Fruit fly (Drosophila melanogaster) whole organism, embryonic: ENCODE data around the gene Hpd.

Experiments used
- ATbp ChIP-seq: fragments of 200-800 bp; sonication (Bioruptor generic); optimal IDR thresholded peaks from 2 replicates; lab custom pipeline; 2017; ENCODE audit warnings: missing biosample characterization, mild to moderate bottlenecking, missing genetic modification characterization, missing genetic modification reagents
- CG10431 ChIP-seq: fragments of 200-800 bp; sonication (Bioruptor generic); optimal IDR thresholded peaks from 3 replicates; lab custom pipeline; 2018; ENCODE audit warnings: missing biosample characterization, mild to moderate bottlenecking, missing genetic modification characterization
- CG12155 ChIP-seq: fragments of 200-800 bp; sonication (Bioruptor generic); optimal IDR thresholded peaks from 3 replicates; lab custom pipeline; 2016; ENCODE audit warnings: missing biosample characterization, missing genetic modification characterization
- CG12769 ChIP-seq: fragments of 200-800 bp; sonication (Bioruptor generic); optimal IDR thresholded peaks from 2 replicates; lab custom pipeline; 2019; ENCODE audit warnings: missing biosample characterization, mild to moderate bottlenecking, missing genetic modification characterization, moderate library complexity
- CG14667 ChIP-seq: fragments of 200-800 bp; sonication (Bioruptor generic); IDR thresholded peaks from 2 replicates; pipeline ENCODE4 v1.3.6; 2022; ENCODE audit warnings: missing biosample characterization, missing genetic modification characterization
- CG15073 ChIP-seq: fragments of 200-800 bp; sonication (Bioruptor generic); optimal IDR thresholded peaks from 2 replicates; lab custom pipeline; 2016; ENCODE audit warnings: missing biosample characterization, missing genetic modification characterization
- CG16815 ChIP-seq: fragments of 200-800 bp; sonication (Bioruptor generic); optimal IDR thresholded peaks from 3 replicates; lab custom pipeline; 2017; ENCODE audit warnings: missing biosample characterization, mild to moderate bottlenecking, missing genetic modification characterization
- CG16863 ChIP-seq: fragments of 200-800 bp; sonication (Bioruptor generic); optimal IDR thresholded peaks from 3 replicates; lab custom pipeline; 2016; ENCODE audit warnings: missing biosample characterization, missing genetic modification characterization
- CG17568 ChIP-seq: fragments of 200-800 bp; sonication (Bioruptor generic); optimal IDR thresholded peaks from 2 replicates; lab custom pipeline; 2018; ENCODE audit warnings: missing biosample characterization, mild to moderate bottlenecking, missing genetic modification characterization, moderate library complexity
- CG18764 ChIP-seq: fragments of 200-800 bp; sonication (Bioruptor generic); optimal IDR thresholded peaks from 3 replicates; lab custom pipeline; 2016; ENCODE audit warnings: missing biosample characterization, missing genetic modification characterization
- CG2129 ChIP-seq: fragments of 200-800 bp; sonication (Bioruptor generic); IDR thresholded peaks from 2 replicates; pipeline ENCODE4 v1.3.6; 2022; ENCODE audit warnings: missing biosample characterization, missing genetic modification characterization; ENCODE audit not compliant: partially characterized antibody
- CG2875 ChIP-seq: fragments of 200-800 bp; sonication (Bioruptor generic); optimal IDR thresholded peaks from 2 replicates; lab custom pipeline; 2017; ENCODE audit warnings: missing biosample characterization, mild to moderate bottlenecking, missing genetic modification characterization, missing genetic modification reagents
- CG31388 ChIP-seq: fragments of 200-800 bp; sonication (Bioruptor generic); optimal IDR thresholded peaks from 2 replicates; lab custom pipeline; 2016; ENCODE audit warnings: missing biosample characterization, missing genetic modification characterization
- CG34422 ChIP-seq: fragments of 200-800 bp; sonication (Bioruptor generic); IDR thresholded peaks from 3 replicates; pipeline ENCODE4 v1.3.6; 2022; ENCODE audit warnings: missing biosample characterization, missing genetic modification characterization
- CG3838 ChIP-seq: fragments of 200-800 bp; sonication (Bioruptor generic); optimal IDR thresholded peaks from 3 replicates; lab custom pipeline; 2016; ENCODE audit warnings: missing biosample characterization, missing genetic modification characterization
- CG7987 ChIP-seq: fragments of 200-800 bp; sonication (Bioruptor generic); optimal IDR thresholded peaks from 2 replicates; lab custom pipeline; 2018; ENCODE audit warnings: missing biosample characterization, mild to moderate bottlenecking, missing genetic modification characterization, moderate library complexity
- CG8281 ChIP-seq: fragments of 200-800 bp; sonication (Bioruptor generic); optimal IDR thresholded peaks from 2 replicates; lab custom pipeline; 2018; ENCODE audit warnings: missing biosample characterization, mild to moderate bottlenecking, missing genetic modification characterization, moderate library complexity
- CG9215 ChIP-seq: fragments of 200-800 bp; sonication (Bioruptor generic); IDR thresholded peaks from 2 replicates; pipeline ENCODE4 v1.3.6; 2022; ENCODE audit warnings: missing biosample characterization, missing genetic modification characterization
- Camta ChIP-seq: fragments of 200-800 bp; sonication (Bioruptor generic); optimal IDR thresholded peaks from 2 replicates; lab custom pipeline; 2016; ENCODE audit warnings: missing biosample characterization, missing genetic modification characterization
- CkIIα-i1 ChIP-seq: fragments of 200-800 bp; sonication (Bioruptor generic); IDR thresholded peaks from 2 replicates; pipeline ENCODE4 v1.3.6; 2022; ENCODE audit warnings: missing biosample characterization, missing genetic modification characterization
- Dll ChIP-seq: fragments of 200-800 bp; sonication (Bioruptor generic); IDR thresholded peaks from 4 replicates; pipeline ENCODE4 v1.3.6; 2022; ENCODE audit warnings: missing biosample characterization, missing genetic modification characterization; ENCODE audit not compliant: partially characterized antibody
- H15 ChIP-seq: fragments of 200-800 bp; sonication (Bioruptor generic); IDR thresholded peaks from 3 replicates; pipeline ENCODE4 v1.3.6; 2022; ENCODE audit warnings: missing biosample characterization, missing genetic modification characterization
- Med ChIP-seq: fragments of 200-800 bp; sonication (Bioruptor generic); peaks from one replicate; lab custom pipeline; 2016; ENCODE audit warnings: missing biosample characterization, missing genetic modification characterization, mild to moderate bottlenecking, inconsistent platforms, moderate library complexity
- Myb ChIP-seq: fragments of 200-800 bp; sonication (Bioruptor generic); optimal IDR thresholded peaks from 2 replicates; lab custom pipeline; 2016; ENCODE audit warnings: missing biosample characterization, missing genetic modification characterization
- NK7.1 ChIP-seq: fragments of 200-800 bp; sonication (Bioruptor generic); optimal IDR thresholded peaks from 3 replicates; lab custom pipeline; 2016; ENCODE audit warnings: missing biosample characterization, missing genetic modification characterization
- Nf-YA ChIP-seq: fragments of 200-800 bp; sonication (Bioruptor generic); IDR thresholded peaks from 2 replicates; pipeline ENCODE4 v1.3.6; 2022; ENCODE audit warnings: missing biosample characterization, missing genetic modification characterization
- Pdp1 ChIP-seq, 2 experiments: fragments of 200-800 bp; sonication (Bioruptor generic); optimal IDR thresholded peaks; 3 replicates each; lab custom pipeline; 2016; ENCODE audit warnings: missing biosample characterization in 2 of 2, missing genetic modification characterization in 2 of 2, mild to moderate bottlenecking in 1 of 2, moderate library complexity in 1 of 2
- Rx ChIP-seq: fragments of 200-800 bp; sonication (Bioruptor generic); IDR thresholded peaks from 2 replicates; pipeline ENCODE4 v1.3.6; 2022; ENCODE audit warnings: missing biosample characterization, missing genetic modification characterization
- YL-1 ChIP-seq: fragments of 200-800 bp; sonication (Bioruptor generic); optimal IDR thresholded peaks from 3 replicates; lab custom pipeline; 2017; ENCODE audit warnings: missing biosample characterization, mild to moderate bottlenecking, missing genetic modification characterization
- aop ChIP-seq: fragments of 200-800 bp; sonication (Bioruptor generic); IDR thresholded peaks from 2 replicates; pipeline ENCODE4 v1.3.6; 2022; ENCODE audit warnings: missing biosample characterization, missing genetic modification characterization
- ara ChIP-seq: fragments of 200-800 bp; sonication (Bioruptor generic); IDR thresholded peaks from 2 replicates; pipeline ENCODE4 v1.3.6; 2022; ENCODE audit warnings: missing biosample characterization, missing genetic modification characterization
- eve ChIP-seq, 2 experiments: fragments of >200 bp; optimal IDR thresholded peaks; 2 replicates each; lab custom pipeline; 2017; ENCODE audit warnings: missing biosample characterization in 2 of 2, missing genetic modification characterization in 2 of 2
- fu2 ChIP-seq: fragments of 200-800 bp; sonication (Bioruptor generic); optimal IDR thresholded peaks from 2 replicates; lab custom pipeline; 2016; ENCODE audit warnings: missing biosample characterization, missing genetic modification characterization
- gce ChIP-seq: fragments of 200-800 bp; sonication (Bioruptor generic); IDR thresholded peaks from 3 replicates; pipeline ENCODE4 v1.3.6; 2022; ENCODE audit warnings: missing biosample characterization, missing genetic modification characterization
- gcm ChIP-seq: fragments of 200-800 bp; sonication (Bioruptor generic); optimal IDR thresholded peaks from 2 replicates; lab custom pipeline; 2019; ENCODE audit warnings: missing biosample characterization, mild to moderate bottlenecking, missing genetic modification characterization, moderate library complexity
- jumu ChIP-seq: fragments of 200-800 bp; sonication (Bioruptor generic); optimal IDR thresholded peaks from 3 replicates; lab custom pipeline; 2016; ENCODE audit warnings: missing biosample characterization, missing genetic modification characterization
- lbe ChIP-seq: fragments of 200-800 bp; sonication (Bioruptor generic); optimal IDR thresholded peaks from 2 replicates; lab custom pipeline; 2016; ENCODE audit warnings: missing biosample characterization, mild to moderate bottlenecking, missing genetic modification characterization
- phol ChIP-seq: fragments of 200-800 bp; sonication (Bioruptor generic); optimal IDR thresholded peaks from 3 replicates; lab custom pipeline; 2018; ENCODE audit warnings: missing biosample characterization, mild to moderate bottlenecking, missing genetic modification characterization, moderate library complexity
- salm ChIP-seq: fragments of 200-800 bp; sonication (Bioruptor generic); optimal IDR thresholded peaks from 2 replicates; lab custom pipeline; 2018; ENCODE audit warnings: missing biosample characterization, mild to moderate bottlenecking, missing genetic modification characterization
- sens ChIP-seq: fragments of 200-800 bp; sonication (Bioruptor generic); peaks from one replicate; lab custom pipeline; 2016; ENCODE audit warnings: missing biosample characterization, missing genetic modification characterization
- shn ChIP-seq: fragments of 200-800 bp; sonication (Bioruptor generic); optimal IDR thresholded peaks from 3 replicates; lab custom pipeline; 2016; ENCODE audit warnings: missing biosample characterization, missing genetic modification characterization
- sqz ChIP-seq: fragments of 200-800 bp; sonication (Bioruptor generic); optimal IDR thresholded peaks from 3 replicates; lab custom pipeline; 2018; ENCODE audit warnings: missing biosample characterization, mild to moderate bottlenecking, missing genetic modification characterization
- sr ChIP-seq: fragments of 200-800 bp; sonication (Bioruptor generic); IDR thresholded peaks from 3 replicates; pipeline ENCODE4 v1.3.6; 2022; ENCODE audit warnings: missing biosample characterization, missing genetic modification characterization
- tll ChIP-seq, 2 experiments: fragments of 200-800 bp in 1 of 2; fragments of >200 bp in 1 of 2; sonication (Bioruptor generic) in 1 of 2; optimal IDR thresholded peaks; 2 replicates each; lab custom pipeline; 2017 to 2019; ENCODE audit warnings: missing biosample characterization in 2 of 2, missing genetic modification characterization in 2 of 2, mild to moderate bottlenecking in 1 of 2, moderate library complexity in 1 of 2
- tna ChIP-seq: fragments of 200-800 bp; sonication (Bioruptor generic); IDR thresholded peaks from 2 replicates; pipeline ENCODE4 v1.3.6; 2022; ENCODE audit warnings: missing biosample characterization, missing genetic modification characterization; ENCODE audit not compliant: partially characterized antibody
- ttk ChIP-seq: fragments of 200-800 bp; sonication (Bioruptor generic); IDR thresholded peaks from 2 replicates; pipeline ENCODE4 v2.1.2; 2022; ENCODE audit warnings: missing biosample characterization, missing genetic modification characterization
- wor ChIP-seq: fragments of 200-800 bp; sonication (Bioruptor generic); IDR thresholded peaks from 2 replicates; pipeline ENCODE4 v1.3.6; 2022; ENCODE audit warnings: missing biosample characterization, missing genetic modification characterization

The Hpd gene

dm6 chr3L:20474197-20474788, 34.6 kb upstream of the Hpd start, which contains the start of gene isoQC:
Gene isoQC (plus strand): TSS chr3L:20474466.
- TF ChIP-seq Med (GFP tag; lab: Kevin White, UChicago) (peak; percentile 19), gcm (GFP tag; lab: Kevin White, UChicago) (peak; percentile 80), Myb (no peak), eve (GFP tag; optimal IDR thresholded peaks at IDR 0.05; lab: Kevin White, UChicago) (peak in 1 of 2 experiments; percentile 86), salm (no peak), CG10431 (GFP tag; lab: Kevin White, UChicago) (peak; percentile 76), Pdp1 (GFP tag; optimal IDR thresholded peaks at IDR 0.05; lab: Kevin White, UChicago) (peak in 1 of 2 experiments; percentile 99), CG17568 (GFP tag; lab: Kevin White, UChicago) (peak; percentile 75), CG3838 (peak; percentile 53), sens (GFP tag; lab: Kevin White, UChicago) (peak; percentile 37)

- TF ChIP-seq ara (GFP tag; lab: Robert Waterston, UW) (no peak), Nf-YA (GFP tag; lab: Robert Waterston, UW) (no peak), Camta (GFP tag; lab: Kevin White, UChicago) (no peak), NK7.1 (GFP tag; lab: Kevin White, UChicago) (no peak), salm (no peak), YL-1 (GFP tag; lab: Kevin White, UChicago) (peak; percentile 44), gce (GFP tag; lab: Robert Waterston, UW) (no peak), lbe (GFP tag; lab: Kevin White, UChicago) (peak; percentile 54), CG18764 (GFP tag; lab: Kevin White, UChicago) (peak; percentile 13), tll (GFP tag; optimal IDR thresholded peaks at IDR 0.05; lab: Kevin White, UChicago) (no peak), sqz (GFP tag; lab: Kevin White, UChicago) (peak; percentile 15), jumu (GFP tag; lab: Kevin White, UChicago) (no peak), shn (GFP tag; lab: Kevin White, UChicago) (no peak), aop (GFP tag; lab: Robert Waterston, UW) (no peak), CkIIα-i1 (GFP tag; lab: Robert Waterston, UW) (no peak), Rx (GFP tag; lab: Robert Waterston, UW) (peak; percentile 49; the same call in 1 of the 2 replicates), phol (tag; lab: Kevin White, UChicago) (peak; percentile 69), CG34422 (GFP tag; lab: Robert Waterston, UW) (no peak), CG16863 (GFP tag; lab: Kevin White, UChicago) (no peak), H15 (GFP tag; lab: Robert Waterston, UW) (peak; percentile 50; the same call in 2 of the 3 replicates), CG2129 (GFP tag; lab: Robert Waterston, UW) (no peak), Dll (GFP tag; lab: Robert Waterston, UW) (no peak), CG12769 (no peak), sr (GFP tag; lab: Robert Waterston, UW) (no peak), CG14667 (GFP tag; lab: Robert Waterston, UW) (peak; percentile 54), ATbp (GFP tag; lab: Kevin White, UChicago) (no peak), CG31388 (GFP tag; lab: Kevin White, UChicago) (no peak), CG12155 (peak; percentile 28), CG15073 (GFP tag; lab: Kevin White, UChicago) (no peak), CG9215 (GFP tag; lab: Robert Waterston, UW) (no peak; the same call in 1 of the 2 replicates), tna (GFP tag; lab: Robert Waterston, UW) (no peak), CG8281 (tag; lab: Kevin White, UChicago) (peak; percentile 0), CG7987 (GFP tag; lab: Kevin White, UChicago) (peak; percentile 12), wor (no peak), CG2875 (GFP tag; lab: Kevin White, UChicago) (no peak), CG16815 (GFP tag; lab: Kevin White, UChicago) (peak; percentile 23), fu2 (GFP tag; lab: Kevin White, UChicago) (no peak), ttk (GFP tag; lab: Robert Waterston, UW) (no peak)
These were observed 33.5 kb upstream of the Hpd start, which contains the start of the genes CG32428 and CG5969 for dm6 chr3L:20473021-20473799. Gene CG32428 (minus strand): TSS chr3L:20473723. Gene CG5969 (plus strand): TSS chr3L:20473783.
